Fruit fly (Drosophila melanogaster): ENCODE results near the gene CG2082.

Gene CG2082

dm6 chr3R:5824456-5824855 is 43.6 kb upstream of the CG2082 start, which contains the start of the genes Sec20 and dgrn (continued):
- TF ChIP-seq row (GFP tag; IDR thresholded peaks at IDR 0.05) (peak; percentile 89), CG30020 (tag; optimal IDR thresholded peaks at IDR 0.05) (peak; percentile 78), CG10565 (GFP tag; optimal IDR thresholded peaks at IDR 0.05) (no peak), CG1792 (GFP tag; optimal IDR thresholded peaks at IDR 0.05) (no peak), Atf3 (GFP tag; optimal IDR thresholded peaks at IDR 0.05) (peak; percentile 2), danr (GFP tag; IDR thresholded peaks at IDR 0.05) (peak; percentile 59), HLH4C (GFP tag; IDR thresholded peaks at IDR 0.05; ENCODE audit: partially characterized antibody) (peak; percentile 92), psq (GFP tag; optimal IDR thresholded peaks at IDR 0.05) (peak; percentile 35), nau (GFP tag; optimal IDR thresholded peaks at IDR 0.05) (no peak), CG2678 (tag; optimal IDR thresholded peaks at IDR 0.05) (no peak), CG6689 (GFP tag; IDR thresholded peaks at IDR 0.05) (peak; percentile 47; the same call in 1 of the 2 replicates), CG2199 (GFP tag; IDR thresholded peaks at IDR 0.05) (0 out of 3 replicates have a peak, but pooled peaks have one; percentile 28), CG3838 (GFP tag; optimal IDR thresholded peaks at IDR 0.05) (no peak), CHES-1-like (GFP tag; optimal IDR thresholded peaks at IDR 0.05) (peak; percentile 48), CG31365 (tag; optimal IDR thresholded peaks at IDR 0.05) (no peak), CG8388 (GFP tag; optimal IDR thresholded peaks at IDR 0.05) (peak; percentile 66), cad (GFP tag; optimal IDR thresholded peaks at IDR 0.05) (no peak), NC2α (GFP tag; optimal IDR thresholded peaks at IDR 0.05) (no peak), rib (GFP tag; IDR thresholded peaks at IDR 0.05) (no peak), tio (GFP tag; optimal IDR thresholded peaks at IDR 0.05) (no peak), CG9932 (GFP tag; IDR thresholded peaks at IDR 0.05) (peak; percentile 87), CG13775 (GFP tag; optimal IDR thresholded peaks at IDR 0.05) (peak; percentile 77), H2.0 (GFP tag; IDR thresholded peaks at IDR 0.05) (peak; percentile 41; the same call in 1 of the 2 replicates), Kr (GFP tag; optimal IDR thresholded peaks at IDR 0.05) (no peak), Taf1 (GFP tag; IDR thresholded peaks at IDR 0.05) (0 out of 2 replicates have a peak, but pooled peaks have one; percentile 28), Blimp-1 (GFP tag; optimal IDR thresholded peaks at IDR 0.05) (peak; percentile 61), tll (GFP tag; optimal IDR thresholded peaks at IDR 0.05) (no peak), ac (GFP tag; optimal IDR thresholded peaks at IDR 0.05) (no peak), scrt (GFP tag; optimal IDR thresholded peaks at IDR 0.05) (no peak), fd64A (GFP tag; optimal IDR thresholded peaks at IDR 0.05) (no peak), jigr1 (GFP tag; IDR thresholded peaks at IDR 0.05) (no peak), Mes4 (GFP tag; optimal IDR thresholded peaks at IDR 0.05) (peak; percentile 25), CG3065 (GFP tag; optimal IDR thresholded peaks at IDR 0.05) (peak; percentile 42), CG10267 (tag; optimal IDR thresholded peaks at IDR 0.05) (peak; percentile 97), klu (GFP tag; IDR thresholded peaks at IDR 0.05) (no peak; the same call in 1 of the 2 replicates), tna (GFP tag; IDR thresholded peaks at IDR 0.05; ENCODE audit: partially characterized antibody) (peak; percentile 87), trem (tag; optimal IDR thresholded peaks at IDR 0.05) (peak; percentile 95), CG17912 (GFP tag; optimal IDR thresholded peaks at IDR 0.05) (no peak), jing (GFP tag; optimal IDR thresholded peaks at IDR 0.05) (no peak), CG7839 (tag; optimal IDR thresholded peaks at IDR 0.05) (peak; percentile 62), ro (GFP tag; IDR thresholded peaks at IDR 0.05) (no peak), sens-2 (GFP tag; IDR thresholded peaks at IDR 0.05) (no peak), ftz-f1 (GFP tag; optimal IDR thresholded peaks at IDR 0.05) (no peak), CG7928 (GFP tag; optimal IDR thresholded peaks at IDR 0.05) (no peak), NC2β (GFP tag; optimal IDR thresholded peaks at IDR 0.05) (no peak), Pdp1 (GFP tag; optimal IDR thresholded peaks at IDR 0.05) (peak; percentile 20 to 87), pros (GFP tag; optimal IDR thresholded peaks at IDR 0.05) (no peak), CG14860 (GFP tag; IDR thresholded peaks at IDR 0.05; ENCODE audit: partially characterized antibody) (peak; percentile 82), CG1233 (GFP tag; optimal IDR thresholded peaks at IDR 0.05) (peak; percentile 13), CG14667 (GFP tag; IDR thresholded peaks at IDR 0.05) (no peak), Lpt (GFP tag; optimal IDR thresholded peaks at IDR 0.05) (no peak)

Data from whole organism, embryonic.